Fruit fly (Drosophila melanogaster): Measurements from ENCODE around the gene CG10479.

The CG10479 gene

DNA sequence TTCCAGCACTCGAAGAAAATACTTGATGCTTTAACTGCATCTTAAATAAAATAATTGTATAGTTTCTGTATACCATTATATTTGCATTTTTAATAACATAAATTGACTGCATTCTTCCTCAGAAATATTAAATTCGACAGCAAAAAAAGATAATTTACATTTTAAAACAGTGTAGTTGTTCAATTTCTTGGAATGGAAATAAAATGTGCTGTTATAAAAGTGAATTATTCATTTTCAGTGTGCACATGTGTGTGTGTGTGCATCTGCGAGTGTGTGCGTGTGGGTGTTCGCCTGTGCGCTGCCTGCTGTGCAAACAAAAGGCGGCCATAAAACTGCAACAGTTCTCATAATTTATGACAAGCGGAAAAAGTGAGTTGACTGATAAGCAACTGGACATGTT lies 23.7 kb downstream of the CG10479 start (continued):
- TF ChIP-seq Blimp-1 (GFP tag; optimal IDR thresholded peaks at IDR 0.05): peak; percentile 64
- TF ChIP-seq Xrp1 (GFP tag; IDR thresholded peaks at IDR 0.05): peak; percentile 70
- no peak for TF ChIP-seq CG13287 (GFP tag; IDR thresholded peaks at IDR 0.05; ENCODE audit: partially characterized antibody)
- TF ChIP-seq gcm (GFP tag; optimal IDR thresholded peaks at IDR 0.05): peak; percentile 23
- TF ChIP-seq CG11695 (GFP tag; IDR thresholded peaks at IDR 0.05): no peak
- no peak for TF ChIP-seq prd (optimal IDR thresholded peaks at IDR 0.05)
- TF ChIP-seq prd (GFP tag; IDR thresholded peaks at IDR 0.05): peak; percentile 43; the same call in 2 of the 3 replicates
- peak; percentile 36; the same call in 1 of the 2 replicates for TF ChIP-seq Drgx (GFP tag; IDR thresholded peaks at IDR 0.05)
- peak; percentile 54 for TF ChIP-seq D19A (tag; optimal IDR thresholded peaks at IDR 0.05)
- no peak for TF ChIP-seq dati (GFP tag; IDR thresholded peaks at IDR 0.05)
- no peak for TF ChIP-seq gt (GFP tag; IDR thresholded peaks at IDR 0.05)
- TF ChIP-seq CG1603 (tag; optimal IDR thresholded peaks at IDR 0.05): peak; percentile 58
- peak; percentile 13 for TF ChIP-seq CoRest (tag; optimal IDR thresholded peaks at IDR 0.05)
- peak; percentile 53 for TF ChIP-seq row (GFP tag; IDR thresholded peaks at IDR 0.05)
- TF ChIP-seq cad (GFP tag; optimal IDR thresholded peaks at IDR 0.05): peak; percentile 95
- TF ChIP-seq dan (GFP tag; IDR thresholded peaks at IDR 0.05): no peak
- TF ChIP-seq CG2678 (tag; optimal IDR thresholded peaks at IDR 0.05): peak; percentile 49
- TF ChIP-seq Sox102F (GFP tag; optimal IDR thresholded peaks at IDR 0.05): peak; percentile 60
- TF ChIP-seq exex (tag; optimal IDR thresholded peaks at IDR 0.05): no peak
- TF ChIP-seq grau (tag; optimal IDR thresholded peaks at IDR 0.05): peak; percentile 21
- TF ChIP-seq lola (GFP tag; optimal IDR thresholded peaks at IDR 0.05): peak in 1 of 3 experiments; percentile 61
- peak; percentile 58 for TF ChIP-seq dmrt11E (tag; optimal IDR thresholded peaks at IDR 0.05)
- TF ChIP-seq CG17361 (GFP tag; IDR thresholded peaks at IDR 0.05): 0 out of 3 replicates have a peak, but pooled peaks have one; percentile 27
- TF ChIP-seq CG13775 (GFP tag; optimal IDR thresholded peaks at IDR 0.05): no peak
- TF ChIP-seq Abd-B (GFP tag; optimal IDR thresholded peaks at IDR 0.05): peak; percentile 34
- TF ChIP-seq ato (GFP tag; IDR thresholded peaks at IDR 0.05; ENCODE audit: partially characterized antibody): no peak
- no peak for TF ChIP-seq CG17912 (GFP tag; optimal IDR thresholded peaks at IDR 0.05)
- TF ChIP-seq Adf1 (GFP tag; IDR thresholded peaks at IDR 0.05): no peak
- peak; percentile 70 for TF ChIP-seq phol (tag; optimal IDR thresholded peaks at IDR 0.05)
- TF ChIP-seq croc (GFP tag; conservative IDR thresholded peaks at IDR 0.05): peak; percentile 36; the same call in 2 of the 3 replicates
- peak; percentile 43 for TF ChIP-seq gsb-n (tag; optimal IDR thresholded peaks at IDR 0.05)
- TF ChIP-seq Scr (GFP tag; IDR thresholded peaks at IDR 0.05; ENCODE audit: partially characterized antibody): no peak
- TF ChIP-seq CG3407 (GFP tag; optimal IDR thresholded peaks at IDR 0.05): no peak
- no peak for TF ChIP-seq lbe (GFP tag; optimal IDR thresholded peaks at IDR 0.05)
- TF ChIP-seq Spps (tag; optimal IDR thresholded peaks at IDR 0.05): peak; percentile 10
- no peak for TF ChIP-seq hkb (optimal IDR thresholded peaks at IDR 0.05)
- peak; percentile 29; the same call in 1 of the 2 replicates for TF ChIP-seq hkb (GFP tag; IDR thresholded peaks at IDR 0.05)
- TF ChIP-seq fru (optimal IDR thresholded peaks at IDR 0.05): no peak
- no peak for TF ChIP-seq aop (GFP tag; IDR thresholded peaks at IDR 0.05)
- peak; percentile 39; the same call in 1 of the 2 replicates for TF ChIP-seq CG6689 (GFP tag; IDR thresholded peaks at IDR 0.05)
- no peak for TF ChIP-seq danr (GFP tag; IDR thresholded peaks at IDR 0.05)
- peak; percentile 36 for TF ChIP-seq ATbp (GFP tag; optimal IDR thresholded peaks at IDR 0.05)
- peak; percentile 64 for TF ChIP-seq CG14710 (tag; optimal IDR thresholded peaks at IDR 0.05)
- peak; percentile 52 for TF ChIP-seq CG12391 (tag; optimal IDR thresholded peaks at IDR 0.05)
- no peak for TF ChIP-seq CG13894 (tag; optimal IDR thresholded peaks at IDR 0.05)
- TF ChIP-seq CG8924 (tag; optimal IDR thresholded peaks at IDR 0.05): peak; percentile 34
- peak; percentile 22 for TF ChIP-seq CG2875 (GFP tag; optimal IDR thresholded peaks at IDR 0.05)
- peak; percentile 70 for TF ChIP-seq zen (tag; optimal IDR thresholded peaks at IDR 0.05)
- TF ChIP-seq CG9932 (GFP tag; IDR thresholded peaks at IDR 0.05): no peak
- TF ChIP-seq CG10267 (tag; optimal IDR thresholded peaks at IDR 0.05): peak; percentile 31
- TF ChIP-seq Ssrp (tag; optimal IDR thresholded peaks at IDR 0.05): peak; percentile 48

Measured in whole organism, embryonic.